Worm (Caenorhabditis elegans) whole organism, early embryonic: ENCODE measurements around the gene F46B3.8.

Experiments used
- ceh-13 ChIP-seq: fragments of 200-800 bp; sonication (Bioruptor generic); optimal IDR thresholded peaks from 2 replicates; lab custom pipeline; 2018; ENCODE audit warnings: mild to moderate bottlenecking, missing genetic modification characterization, missing compliant biosample characterization
- flt-1 ChIP-seq: fragments of 200-800 bp; sonication (Bioruptor generic); IDR thresholded peaks from 2 replicates; pipeline ENCODE4 v1.3.6; 2022; ENCODE audit warnings: missing genetic modification characterization, missing compliant biosample characterization
- tbx-11 ChIP-seq: fragments of 200-800 bp; sonication (Bioruptor generic); IDR thresholded peaks from 2 replicates; pipeline ENCODE4 v1.3.6; 2022; ENCODE audit warnings: missing genetic modification characterization, missing compliant biosample characterization

DNA sequence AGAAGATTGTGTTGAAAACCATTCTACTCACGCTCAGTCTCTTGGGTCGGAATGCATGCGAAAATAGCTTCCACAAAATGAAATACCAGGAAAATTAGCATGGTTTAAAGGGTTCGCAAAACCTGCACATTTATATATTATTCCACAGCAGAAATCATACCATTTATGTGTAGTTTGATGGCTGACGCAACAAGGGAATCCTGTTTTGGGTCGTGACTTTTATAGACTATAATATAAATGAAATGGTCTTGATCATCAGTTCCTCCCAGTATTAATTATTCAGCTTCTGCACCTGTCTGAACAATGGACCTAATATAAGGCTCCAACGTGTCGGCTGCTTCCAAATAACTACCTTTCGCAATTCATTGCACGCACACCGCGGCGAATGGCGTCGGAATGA is at the start of gene F46B3.8:
- TF ChIP-seq flt-1, result no peak
- TF ChIP-seq tbx-11 (GFP tag; lab: Robert Waterston, UW), result no peak
- no peak for TF ChIP-seq ceh-13 (GFP tag; lab: Kevin White, UChicago)
